Fruit fly (Drosophila melanogaster) whole organism, adult: ENCODE measurements around the gene CG14414.

ENCODE experiments used
- CG11617 ChIP-seq: fragments of 200-800 bp; sonication (Bioruptor generic); optimal IDR thresholded peaks from 2 replicates; lab custom pipeline; 2017; ENCODE audit warnings: mild to moderate bottlenecking, missing biosample characterization, missing genetic modification reagents, missing genetic modification characterization
- CG12768 ChIP-seq: fragments of 200-800 bp; sonication (Bioruptor generic); optimal IDR thresholded peaks from 2 replicates; lab custom pipeline; 2017; ENCODE audit warnings: missing biosample characterization, missing genetic modification characterization, mild to moderate bottlenecking, moderate library complexity, missing genetic modification reagents
- CG14711 ChIP-seq: fragments of 200-800 bp; sonication (Bioruptor generic); optimal IDR thresholded peaks from 2 replicates; lab custom pipeline; 2018; ENCODE audit warnings: missing biosample characterization, mild to moderate bottlenecking, missing genetic modification characterization, moderate library complexity
- CG1620 ChIP-seq: fragments of 200-800 bp; sonication (Bioruptor generic); optimal IDR thresholded peaks from 2 replicates; lab custom pipeline; 2016; ENCODE audit warnings: missing biosample characterization, missing genetic modification characterization
- CG33017 ChIP-seq: fragments of 200-800 bp; sonication (Bioruptor generic); optimal IDR thresholded peaks from 2 replicates; lab custom pipeline; 2018; ENCODE audit warnings: missing biosample characterization, mild to moderate bottlenecking, missing genetic modification characterization, moderate library complexity
- CG5204 ChIP-seq: fragments of 200-800 bp; sonication (Bioruptor generic); optimal IDR thresholded peaks from 2 replicates; lab custom pipeline; 2016; ENCODE audit warnings: missing biosample characterization, missing genetic modification characterization
- CG7045 ChIP-seq: fragments of 200-800 bp; sonication (Bioruptor generic); optimal IDR thresholded peaks from 2 replicates; lab custom pipeline; 2017; ENCODE audit warnings: missing biosample characterization, mild to moderate bottlenecking, missing genetic modification characterization
- CG7101 ChIP-seq: fragments of 200-800 bp; sonication (Bioruptor generic); optimal IDR thresholded peaks from 2 replicates; lab custom pipeline; 2018; ENCODE audit warnings: missing biosample characterization, mild to moderate bottlenecking, missing genetic modification characterization, moderate library complexity
- Clk ChIP-seq: fragments of 200-800 bp; sonication (Bioruptor generic); optimal IDR thresholded peaks from 2 replicates; lab custom pipeline; 2017; ENCODE audit warnings: missing biosample characterization, missing genetic modification characterization
- Crg-1 ChIP-seq: fragments of 200-800 bp; sonication (Bioruptor generic); optimal IDR thresholded peaks from 2 replicates; lab custom pipeline; 2016; ENCODE audit warnings: missing biosample characterization, missing genetic modification characterization
- Hr96 ChIP-seq: fragments of 200-800 bp; sonication (Bioruptor generic); optimal IDR thresholded peaks from 2 replicates; lab custom pipeline; 2016; ENCODE audit warnings: missing biosample characterization, missing genetic modification characterization
- Mnt ChIP-seq: fragments of 200-800 bp; sonication (Bioruptor generic); optimal IDR thresholded peaks from 2 replicates; lab custom pipeline; 2016; ENCODE audit warnings: missing biosample characterization, mild to moderate bottlenecking, missing genetic modification characterization
- bab1 ChIP-seq: fragments of 200-800 bp; sonication (Bioruptor generic); optimal IDR thresholded peaks from 3 replicates; lab custom pipeline; 2019; ENCODE audit warnings: missing biosample characterization, mild to moderate bottlenecking, missing genetic modification characterization, moderate library complexity
- cic ChIP-seq: fragments of 200-800 bp; sonication (Bioruptor generic); optimal IDR thresholded peaks from 2 replicates; lab custom pipeline; 2017; ENCODE audit warnings: missing biosample characterization, mild to moderate bottlenecking, missing genetic modification characterization, moderate library complexity
- cnc ChIP-seq, 2 experiments: fragments of >200 bp; optimal IDR thresholded peaks; 2 replicates each; lab custom pipeline; 2017
- kay ChIP-seq: fragments of 200-800 bp; sonication (Bioruptor generic); peaks from one replicate; lab custom pipeline; 2016; ENCODE audit warnings: missing biosample characterization, missing genetic modification characterization, borderline replicate concordance
- ovo ChIP-seq: fragments of 200-800 bp; sonication (Bioruptor generic); optimal IDR thresholded peaks from 2 replicates; lab custom pipeline; 2016; ENCODE audit warnings: missing biosample characterization, missing genetic modification characterization
- pad ChIP-seq: fragments of 200-800 bp; sonication (Bioruptor generic); optimal IDR thresholded peaks from 3 replicates; lab custom pipeline; 2017; ENCODE audit warnings: missing biosample characterization, missing genetic modification characterization, mild to moderate bottlenecking, moderate library complexity, missing genetic modification reagents
- tj ChIP-seq: fragments of 200-800 bp; sonication (Bioruptor generic); optimal IDR thresholded peaks from 3 replicates; lab custom pipeline; 2017; ENCODE audit warnings: missing biosample characterization, mild to moderate bottlenecking, missing genetic modification characterization, moderate library complexity
- toe ChIP-seq: fragments of 200-800 bp; sonication (Bioruptor generic); optimal IDR thresholded peaks from 2 replicates; lab custom pipeline; 2016; ENCODE audit warnings: missing biosample characterization, missing genetic modification characterization

The CG14414 gene

DNA sequence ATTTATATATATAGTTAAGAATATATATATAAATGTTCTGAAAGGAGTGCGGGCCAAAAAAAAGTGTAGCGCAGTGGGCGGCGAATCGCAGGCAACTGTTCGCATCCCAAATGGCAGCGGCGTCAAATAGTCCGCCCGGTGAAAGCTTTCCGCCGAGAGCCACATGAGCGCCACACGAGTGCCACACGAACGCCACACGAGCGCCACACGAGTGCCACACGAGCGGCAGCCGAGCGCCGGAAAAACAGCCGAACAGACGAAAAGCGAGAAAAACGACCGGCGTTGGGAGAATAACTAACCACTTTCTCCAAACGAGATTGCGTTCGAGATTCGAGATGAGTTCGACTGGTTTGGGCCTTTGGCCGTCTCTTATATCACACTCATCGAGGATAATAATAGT lies 11.1 kb downstream of the CG14414 start:
- TF ChIP-seq CG11617 (GFP tag; lab: Kevin White, UChicago) (no peak), cnc (optimal IDR thresholded peaks at IDR 0.05; lab: Kevin White, UChicago) (no peak), ovo (GFP tag; lab: Kevin White, UChicago) (no peak), cic (GFP tag; lab: Kevin White, UChicago) (no peak), toe (GFP tag; lab: Kevin White, UChicago) (no peak), CG5204 (GFP tag; lab: Kevin White, UChicago) (no peak), Clk (GFP tag; lab: Kevin White, UChicago) (no peak), Crg-1 (no peak), pad (GFP tag; lab: Kevin White, UChicago) (no peak), CG12768 (no peak), CG1620 (no peak), tj (no peak), CG14711 (tag; lab: Kevin White, UChicago) (no peak), CG33017 (no peak), CG7101 (tag; lab: Kevin White, UChicago) (no peak), Mnt (GFP tag; lab: Kevin White, UChicago) (no peak)

DNA sequence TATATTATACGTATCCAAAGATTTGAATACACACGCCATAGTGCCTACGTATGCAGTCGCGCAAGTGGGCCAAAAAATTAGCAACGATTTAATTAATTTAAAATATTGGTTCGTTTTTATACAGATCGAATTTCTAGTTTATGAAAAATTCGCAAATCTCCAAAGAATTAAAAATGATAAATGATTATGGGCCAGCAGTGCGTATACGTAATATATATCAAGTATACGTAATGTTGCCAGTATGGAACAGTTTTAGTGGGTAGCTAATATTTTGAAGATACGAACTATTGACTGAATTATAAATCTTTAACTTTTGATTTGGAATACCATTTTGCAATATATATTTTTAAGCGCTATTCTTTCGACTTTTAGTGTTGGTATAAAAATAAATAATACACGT lies 12.7 kb downstream of the CG14414 start:
- TF ChIP-seq toe (GFP tag; lab: Kevin White, UChicago) (no peak), CG11617 (GFP tag; lab: Kevin White, UChicago) (no peak), kay (GFP tag; lab: Kevin White, UChicago) (peak; percentile 29)

DNA sequence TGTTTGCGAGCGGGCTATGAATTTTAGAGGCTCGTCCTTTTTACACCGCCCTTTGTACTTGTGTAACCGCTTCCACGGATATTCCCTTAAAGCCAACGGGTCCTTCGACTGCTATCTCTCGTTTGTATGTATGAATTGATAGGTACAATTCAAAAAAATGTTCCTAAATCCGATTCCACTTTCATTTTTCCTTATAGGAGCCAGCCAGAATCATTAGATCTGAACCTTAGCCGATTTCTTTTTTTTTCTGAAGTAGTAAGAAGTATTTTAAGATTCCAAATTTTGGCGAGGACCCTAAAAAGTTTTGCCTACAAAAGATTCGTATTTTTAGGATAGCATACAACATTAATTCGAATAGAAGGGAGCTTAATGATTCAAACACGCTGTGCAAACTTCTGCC lies 18.3 kb downstream of the CG14414 start:
- TF ChIP-seq bab1 (GFP tag; lab: Kevin White, UChicago) (no peak), cic (GFP tag; lab: Kevin White, UChicago) (no peak), tj (no peak), cnc (optimal IDR thresholded peaks at IDR 0.05; lab: Kevin White, UChicago) (no peak), CG11617 (GFP tag; lab: Kevin White, UChicago) (no peak), pad (GFP tag; lab: Kevin White, UChicago) (no peak), CG33017 (no peak), Mnt (GFP tag; lab: Kevin White, UChicago) (no peak), Hr96 (GFP tag; lab: Kevin White, UChicago) (no peak), CG12768 (no peak), kay (GFP tag; lab: Kevin White, UChicago) (no peak), CG1620 (no peak), CG7101 (tag; lab: Kevin White, UChicago) (no peak), ovo (GFP tag; lab: Kevin White, UChicago) (no peak), toe (GFP tag; lab: Kevin White, UChicago) (no peak), CG14711 (tag; lab: Kevin White, UChicago) (no peak), CG5204 (GFP tag; lab: Kevin White, UChicago) (no peak), Crg-1 (no peak), Clk (GFP tag; lab: Kevin White, UChicago) (no peak), CG7045 (no peak)

DNA sequence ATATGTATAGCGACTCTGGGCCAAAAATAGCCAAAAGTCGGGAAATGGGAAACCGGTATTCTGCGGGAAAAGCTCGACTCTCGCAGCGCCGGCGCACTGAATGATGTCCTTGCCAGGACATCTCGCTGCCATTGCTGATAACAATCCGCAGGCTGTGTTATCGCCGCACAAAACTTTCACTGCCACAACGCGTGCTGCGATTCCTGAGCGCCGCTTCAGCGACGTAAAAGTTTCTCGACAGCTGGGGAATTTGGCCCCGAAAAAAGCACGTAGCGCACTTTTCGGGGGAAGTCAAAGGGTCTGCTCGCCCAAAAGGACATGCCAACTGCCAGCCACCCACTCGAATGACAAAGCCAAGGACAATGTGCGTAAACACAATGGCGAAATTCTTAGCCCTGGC lies 19.0 kb downstream of the CG14414 start:
- TF ChIP-seq Hr96 (GFP tag; lab: Kevin White, UChicago), result no peak
- TF ChIP-seq CG12768, result no peak
- no peak for TF ChIP-seq cnc (optimal IDR thresholded peaks at IDR 0.05; lab: Kevin White, UChicago)
- TF ChIP-seq Crg-1, result no peak
- TF ChIP-seq kay (GFP tag; lab: Kevin White, UChicago), result no peak
- no peak for TF ChIP-seq pad (GFP tag; lab: Kevin White, UChicago)
- TF ChIP-seq toe (GFP tag; lab: Kevin White, UChicago), result no peak
- TF ChIP-seq CG7101 (tag; lab: Kevin White, UChicago), result no peak
- TF ChIP-seq CG11617 (GFP tag; lab: Kevin White, UChicago), result no peak
- no peak for TF ChIP-seq CG14711 (tag; lab: Kevin White, UChicago)
- TF ChIP-seq CG33017, result no peak
- TF ChIP-seq bab1 (GFP tag; lab: Kevin White, UChicago), result no peak
- no peak for TF ChIP-seq ovo (GFP tag; lab: Kevin White, UChicago)
- no peak for TF ChIP-seq Mnt (GFP tag; lab: Kevin White, UChicago)
- TF ChIP-seq CG5204 (GFP tag; lab: Kevin White, UChicago), result no peak
- no peak for TF ChIP-seq CG7045
- TF ChIP-seq CG1620, result no peak
- TF ChIP-seq tj, result no peak

DNA sequence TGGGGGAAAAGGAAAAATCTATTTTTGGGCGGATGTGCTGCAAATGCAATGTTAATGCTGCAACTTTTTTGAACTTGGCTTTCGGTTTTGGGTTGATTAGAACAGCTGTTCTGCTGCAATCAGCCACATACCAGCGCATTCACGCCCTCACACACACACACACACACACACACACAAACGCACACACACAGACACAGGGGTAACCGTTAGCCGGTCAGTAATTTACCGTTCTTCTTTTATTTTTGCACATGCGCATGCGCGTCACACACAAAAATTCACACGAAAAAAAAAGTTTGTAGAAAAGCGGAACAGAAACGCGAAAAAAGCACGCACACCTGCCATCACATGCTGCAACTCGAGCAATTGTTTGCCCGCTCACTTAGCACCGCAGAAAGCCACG lies 21.5 kb downstream of the CG14414 start:
- TF ChIP-seq kay (GFP tag; lab: Kevin White, UChicago), result no peak
- TF ChIP-seq Mnt (GFP tag; lab: Kevin White, UChicago), result no peak
- no peak for TF ChIP-seq CG5204 (GFP tag; lab: Kevin White, UChicago)
- TF ChIP-seq CG7101 (tag; lab: Kevin White, UChicago), result no peak
- TF ChIP-seq CG1620, result no peak
- no peak for TF ChIP-seq bab1 (GFP tag; lab: Kevin White, UChicago)

DNA sequence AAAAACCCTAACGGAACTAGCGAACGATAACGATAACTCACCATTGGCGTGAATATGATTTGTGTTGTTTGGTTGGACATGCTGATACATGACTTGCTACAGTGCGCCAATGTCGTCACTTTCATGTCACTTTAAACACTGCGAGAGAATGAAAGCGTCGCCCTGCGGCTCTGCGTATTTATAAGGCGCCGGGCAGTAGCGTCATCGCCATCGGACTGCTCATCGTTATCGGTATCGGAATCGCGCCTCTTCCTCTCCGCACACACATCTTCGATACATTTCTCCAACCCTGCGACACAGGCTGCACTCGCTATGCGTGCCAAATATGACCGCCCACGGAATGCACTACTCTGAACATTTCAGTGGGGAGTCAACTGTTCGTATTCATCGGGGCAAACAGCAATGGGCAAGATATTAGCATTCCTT lies 22.0 kb downstream of the CG14414 start, which contains the start of gene sbm:
Gene sbm (minus strand): TSS at position 160 of the 426 bp plus-strand sequence.
- peak; percentile 16 for TF ChIP-seq kay (GFP tag; lab: Kevin White, UChicago)
- peak; percentile 50 for TF ChIP-seq Hr96 (GFP tag; lab: Kevin White, UChicago)
- TF ChIP-seq CG5204 (GFP tag; lab: Kevin White, UChicago), result no peak
- peak; percentile 36 for TF ChIP-seq CG1620
- peak; percentile 9 for TF ChIP-seq bab1 (GFP tag; lab: Kevin White, UChicago)
- TF ChIP-seq Mnt (GFP tag; lab: Kevin White, UChicago), result no peak
